Fruit fly (Drosophila melanogaster): ENCODE results near the gene CG10616.

Gene CG10616

DNA sequence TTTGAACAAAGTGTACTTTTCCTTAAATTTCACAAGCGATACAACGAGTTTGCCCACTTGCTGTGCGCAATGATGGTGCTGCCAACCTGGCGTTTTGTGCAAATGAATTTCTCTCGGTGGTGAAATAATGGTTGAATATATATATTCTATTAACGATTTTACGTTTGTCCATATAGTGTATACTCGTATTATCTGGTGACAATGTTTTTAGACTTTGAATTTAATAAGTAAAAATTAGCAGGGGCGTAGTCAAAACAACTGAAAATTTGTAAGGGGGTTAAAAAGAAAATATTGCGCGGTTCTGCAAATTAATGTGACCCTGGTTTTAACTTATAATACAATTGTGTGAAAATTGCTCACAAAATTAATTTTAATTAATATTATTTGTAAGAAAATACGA lies 52.4 kb downstream of the CG10616 start, which contains the start of the genes ver and Gcn5 (continued):
- TF ChIP-seq H15 (GFP tag; IDR thresholded peaks at IDR 0.05): peak; percentile 94
- TF ChIP-seq hbn (GFP tag; IDR thresholded peaks at IDR 0.05; ENCODE audit: partially characterized antibody): no peak
- peak; percentile 20 for TF ChIP-seq ac (GFP tag; optimal IDR thresholded peaks at IDR 0.05)
- TF ChIP-seq CG31388 (GFP tag; optimal IDR thresholded peaks at IDR 0.05): peak; percentile 80
- peak; percentile 74 to 88 for TF ChIP-seq chif (GFP tag; optimal IDR thresholded peaks at IDR 0.05)
- no peak for TF ChIP-seq ato (GFP tag; IDR thresholded peaks at IDR 0.05; ENCODE audit: partially characterized antibody)
- peak in 1 of 2 experiments; percentile 27 for TF ChIP-seq tll (GFP tag; optimal IDR thresholded peaks at IDR 0.05)
- peak; percentile 90 for TF ChIP-seq ind (GFP tag; optimal IDR thresholded peaks at IDR 0.05)
- TF ChIP-seq Bteb2 (GFP tag; optimal IDR thresholded peaks at IDR 0.05): peak; percentile 85
- TF ChIP-seq fd3F (GFP tag; optimal IDR thresholded peaks at IDR 0.05): peak; percentile 92
- TF ChIP-seq Fer1 (GFP tag; optimal IDR thresholded peaks at IDR 0.05): peak; percentile 89
- TF ChIP-seq scrt (GFP tag; optimal IDR thresholded peaks at IDR 0.05): peak; percentile 81
- TF ChIP-seq insv (GFP tag; optimal IDR thresholded peaks at IDR 0.05): peak in 1 of 2 experiments; percentile 54
- TF ChIP-seq Meics (GFP tag; optimal IDR thresholded peaks at IDR 0.05): peak; percentile 93
- peak; percentile 70 for TF ChIP-seq CG3838 (GFP tag; optimal IDR thresholded peaks at IDR 0.05)
- peak; percentile 84 for TF ChIP-seq CG1529 (GFP tag; optimal IDR thresholded peaks at IDR 0.05)
- TF ChIP-seq wek (GFP tag; optimal IDR thresholded peaks at IDR 0.05): peak; percentile 52
- TF ChIP-seq Nf-YC (tag; optimal IDR thresholded peaks at IDR 0.05): peak; percentile 75
- peak; percentile 65 for TF ChIP-seq CG31365 (tag; optimal IDR thresholded peaks at IDR 0.05)
- TF ChIP-seq CG2199 (GFP tag; IDR thresholded peaks at IDR 0.05): 0 out of 3 replicates have a peak, but pooled peaks have one; percentile 77
- peak; percentile 95 for TF ChIP-seq gem (tag; optimal IDR thresholded peaks at IDR 0.05)
- peak; percentile 90 for TF ChIP-seq ttk (GFP tag; IDR thresholded peaks at IDR 0.05)
- peak; percentile 77 for TF ChIP-seq Ravus (GFP tag; IDR thresholded peaks at IDR 0.05)
- TF ChIP-seq Usf (GFP tag; optimal IDR thresholded peaks at IDR 0.05): peak; percentile 86
- TF ChIP-seq CG11504 (tag; optimal IDR thresholded peaks at IDR 0.05): peak; percentile 92
- TF ChIP-seq CG9876 (GFP tag; optimal IDR thresholded peaks at IDR 0.05): peak; percentile 45
- peak; percentile 66 for TF ChIP-seq slp2 (GFP tag; optimal IDR thresholded peaks at IDR 0.05)
- no peak for TF ChIP-seq hth (optimal IDR thresholded peaks at IDR 0.05)
- peak; percentile 81 for TF ChIP-seq Six4 (GFP tag; optimal IDR thresholded peaks at IDR 0.05)
- TF ChIP-seq CG11398 (GFP tag; optimal IDR thresholded peaks at IDR 0.05): peak; percentile 24
- TF ChIP-seq CHES-1-like (GFP tag; optimal IDR thresholded peaks at IDR 0.05): peak; percentile 64
- TF ChIP-seq CG18011 (GFP tag; optimal IDR thresholded peaks at IDR 0.05): peak; percentile 85
- peak; percentile 83 for TF ChIP-seq shn (GFP tag; optimal IDR thresholded peaks at IDR 0.05)
- peak; percentile 95 for TF ChIP-seq Sox102F (GFP tag; optimal IDR thresholded peaks at IDR 0.05)
- TF ChIP-seq CG6254 (GFP tag; optimal IDR thresholded peaks at IDR 0.05): peak; percentile 83
- TF ChIP-seq CG13775 (GFP tag; optimal IDR thresholded peaks at IDR 0.05): peak; percentile 93
- no peak for TF ChIP-seq Doc3 (GFP tag; IDR thresholded peaks at IDR 0.05; ENCODE audit: partially characterized antibody)
- peak; percentile 25 for TF ChIP-seq fd64A (GFP tag; optimal IDR thresholded peaks at IDR 0.05)
- peak; percentile 66 for TF ChIP-seq dan (GFP tag; IDR thresholded peaks at IDR 0.05)
- TF ChIP-seq gsb (GFP tag; IDR thresholded peaks at IDR 0.05): peak; percentile 88
- no peak for TF ChIP-seq nau (GFP tag; optimal IDR thresholded peaks at IDR 0.05)
- peak; percentile 83 for TF ChIP-seq tx (GFP tag; optimal IDR thresholded peaks at IDR 0.05)
- TF ChIP-seq mld (GFP tag; IDR thresholded peaks at IDR 0.05; ENCODE audit: partially characterized antibody): no peak
- peak; percentile 80 for TF ChIP-seq Camta (GFP tag; optimal IDR thresholded peaks at IDR 0.05)
- TF ChIP-seq CG17385 (GFP tag; optimal IDR thresholded peaks at IDR 0.05): peak; percentile 88
- peak; percentile 51 for TF ChIP-seq CG3163 (GFP tag; optimal IDR thresholded peaks at IDR 0.05)
- TF ChIP-seq Aef1 (GFP tag; IDR thresholded peaks at IDR 0.05): peak; percentile 94
- TF ChIP-seq otp (GFP tag; IDR thresholded peaks at IDR 0.05): peak; percentile 91
- peak; percentile 74 for TF ChIP-seq CG15011 (GFP tag; optimal IDR thresholded peaks at IDR 0.05)
- peak; percentile 70 for TF ChIP-seq CG13123 (GFP tag; optimal IDR thresholded peaks at IDR 0.05)
- peak; percentile 89 for TF ChIP-seq CG11093 (GFP tag; IDR thresholded peaks at IDR 0.05)
